Fruit fly (Drosophila melanogaster): ENCODE data around the gene CG46306.

The CG46306 gene

dm6 chrX:16787416-16787900, 47.9 kb downstream of the CG46306 start (continued):
- no peak for TF ChIP-seq CG8281 (tag; optimal IDR thresholded peaks at IDR 0.05)
- TF ChIP-seq Ravus (GFP tag; IDR thresholded peaks at IDR 0.05), result no peak
- peak; percentile 55 for TF ChIP-seq Sin3A (optimal IDR thresholded peaks at IDR 0.05)
- TF ChIP-seq dysf (GFP tag; IDR thresholded peaks at IDR 0.05), result no peak
- no peak for TF ChIP-seq nau (GFP tag; optimal IDR thresholded peaks at IDR 0.05)
- no peak for TF ChIP-seq CG7839 (tag; optimal IDR thresholded peaks at IDR 0.05)
- TF ChIP-seq Rfx (GFP tag; IDR thresholded peaks at IDR 0.05), result peak; percentile 28; the same call in 1 of the 2 replicates
- TF ChIP-seq tgo (GFP tag; IDR thresholded peaks at IDR 0.05), result no peak
- TF ChIP-seq wdn (GFP tag; IDR thresholded peaks at IDR 0.05), result no peak
- TF ChIP-seq CG5953 (GFP tag; IDR thresholded peaks at IDR 0.05), result no peak
- TF ChIP-seq CG15601 (tag; optimal IDR thresholded peaks at IDR 0.05), result peak; percentile 1
- TF ChIP-seq CG4360 (GFP tag; IDR thresholded peaks at IDR 0.05), result no peak
- TF ChIP-seq tio (GFP tag; optimal IDR thresholded peaks at IDR 0.05), result no peak
- no peak for TF ChIP-seq eyg (GFP tag; optimal IDR thresholded peaks at IDR 0.05)
- peak; percentile 62 for TF ChIP-seq CG9932 (GFP tag; IDR thresholded peaks at IDR 0.05)
- TF ChIP-seq CG14050 (GFP tag; IDR thresholded peaks at IDR 0.05), result no peak
- no peak for TF ChIP-seq en (GFP tag; optimal IDR thresholded peaks at IDR 0.05)
- TF ChIP-seq Dek (tag; optimal IDR thresholded peaks at IDR 0.05), result no peak
- no peak for TF ChIP-seq bab2 (GFP tag; optimal IDR thresholded peaks at IDR 0.05)
- TF ChIP-seq cwo (GFP tag; optimal IDR thresholded peaks at IDR 0.05), result no peak
- TF ChIP-seq scrt (GFP tag; optimal IDR thresholded peaks at IDR 0.05), result no peak
- no peak for TF ChIP-seq gt (GFP tag; IDR thresholded peaks at IDR 0.05)
- no peak for TF ChIP-seq Camta (GFP tag; optimal IDR thresholded peaks at IDR 0.05)
- TF ChIP-seq fu2 (GFP tag; optimal IDR thresholded peaks at IDR 0.05), result no peak
- TF ChIP-seq zen2 (GFP tag; IDR thresholded peaks at IDR 0.05; ENCODE audit: partially characterized antibody), result no peak
- no peak for TF ChIP-seq peb (GFP tag; IDR thresholded peaks at IDR 0.05)
- peak; percentile 55 for TF ChIP-seq gfzf (GFP tag; optimal IDR thresholded peaks at IDR 0.05)
- 0 out of 2 replicates have a peak, but pooled peaks have one; percentile 31 for TF ChIP-seq NFAT (GFP tag; IDR thresholded peaks at IDR 0.05)
- TF ChIP-seq yki (optimal IDR thresholded peaks at IDR 0.05), result no peak
- no peak for TF ChIP-seq gce (GFP tag; IDR thresholded peaks at IDR 0.05)
- TF ChIP-seq disco-r (GFP tag; optimal IDR thresholded peaks at IDR 0.05), result no peak
- no peak for TF ChIP-seq Mes4 (GFP tag; optimal IDR thresholded peaks at IDR 0.05)
- TF ChIP-seq CG2199 (GFP tag; IDR thresholded peaks at IDR 0.05), result no peak
- no peak for TF ChIP-seq tll (GFP tag; optimal IDR thresholded peaks at IDR 0.05)
- TF ChIP-seq CG15073 (GFP tag; optimal IDR thresholded peaks at IDR 0.05), result no peak
- no peak for TF ChIP-seq Asciz (GFP tag; optimal IDR thresholded peaks at IDR 0.05)
- TF ChIP-seq CG11696 (GFP tag; IDR thresholded peaks at IDR 0.05), result no peak
- TF ChIP-seq CG8388 (GFP tag; optimal IDR thresholded peaks at IDR 0.05), result no peak
- TF ChIP-seq dmrt99B (tag; optimal IDR thresholded peaks at IDR 0.05), result no peak
- TF ChIP-seq Six4 (GFP tag; optimal IDR thresholded peaks at IDR 0.05), result no peak
- no peak for TF ChIP-seq Fer3 (tag; optimal IDR thresholded peaks at IDR 0.05)
- no peak for TF ChIP-seq CG1792 (GFP tag; optimal IDR thresholded peaks at IDR 0.05)
- TF ChIP-seq cas (GFP tag; IDR thresholded peaks at IDR 0.05), result no peak
- TF ChIP-seq CG31365 (tag; optimal IDR thresholded peaks at IDR 0.05), result no peak
- TF ChIP-seq CG8478 (optimal IDR thresholded peaks at IDR 0.05), result no peak
- TF ChIP-seq Oli (tag; optimal IDR thresholded peaks at IDR 0.05), result no peak
- TF ChIP-seq CG33213 (GFP tag; optimal IDR thresholded peaks at IDR 0.05), result no peak
- no peak for TF ChIP-seq CG10959 (GFP tag; IDR thresholded peaks at IDR 0.05)
- peak; percentile 72 for TF ChIP-seq sqz (GFP tag; optimal IDR thresholded peaks at IDR 0.05)
- no peak for TF ChIP-seq dan (GFP tag; IDR thresholded peaks at IDR 0.05)
- no peak for TF ChIP-seq bigmax (GFP tag; optimal IDR thresholded peaks at IDR 0.05)
- TF ChIP-seq Lim3 (GFP tag; IDR thresholded peaks at IDR 0.05), result no peak
- no peak for TF ChIP-seq CG1602 (GFP tag; optimal IDR thresholded peaks at IDR 0.05)
- TF ChIP-seq btn (GFP tag; optimal IDR thresholded peaks at IDR 0.05), result no peak

Data from whole organism, embryonic.